Worm (Caenorhabditis elegans) whole organism, L3 larva: ENCODE results near the gene Y43C5A.2.

Source experiments
- ZK546.5 ChIP-seq: sonication (generic microtip); optimal IDR thresholded peaks from 2 replicates; lab custom pipeline; 2017; ENCODE audit warnings: missing biosample characterization, missing genetic modification characterization
- egl-27 ChIP-seq: sonication (generic microtip); optimal IDR thresholded peaks from 4 replicates; lab custom pipeline; 2017; ENCODE audit warnings: missing biosample characterization, missing genetic modification reagents, missing genetic modification characterization
- fos-1 ChIP-seq: fragments of 150-350 bp; optimal IDR thresholded peaks from 2 replicates; lab custom pipeline; 2014; ENCODE audit warnings: missing biosample characterization, missing genetic modification characterization
- jun-1 ChIP-seq: fragments of 150-350 bp; optimal IDR thresholded peaks from 2 replicates; lab custom pipeline; 2014; ENCODE audit warnings: missing biosample characterization, missing genetic modification reagents, missing genetic modification characterization
- lin-15B ChIP-seq: fragments of 150-350 bp; optimal IDR thresholded peaks from 2 replicates; lab custom pipeline; 2014; ENCODE audit warnings: missing biosample characterization, missing genetic modification characterization
- mdl-1 ChIP-seq: fragments of 150-350 bp; optimal IDR thresholded peaks from 2 replicates; lab custom pipeline; 2014; ENCODE audit warnings: missing biosample characterization, missing genetic modification characterization
- nhr-12 ChIP-seq: fragments of 150-350 bp; optimal IDR thresholded peaks from 2 replicates; lab custom pipeline; 2014; ENCODE audit warnings: missing biosample characterization, missing genetic modification characterization
- nhr-23 ChIP-seq: fragments of 150-350 bp; optimal IDR thresholded peaks from 2 replicates; lab custom pipeline; 2014; ENCODE audit warnings: missing biosample characterization, missing genetic modification reagents, missing genetic modification characterization
- pha-4 ChIP-seq: fragments of 150-350 bp; optimal IDR thresholded peaks from 2 replicates; lab custom pipeline; 2014; ENCODE audit warnings: missing biosample characterization, missing genetic modification reagents, missing genetic modification characterization
- skn-1 ChIP-seq: fragments of 150-350 bp; optimal IDR thresholded peaks from 2 replicates; lab custom pipeline; 2014; ENCODE audit warnings: missing biosample characterization, missing genetic modification characterization
- ztf-11 ChIP-seq: fragments of 150-350 bp; optimal IDR thresholded peaks from 2 replicates; lab custom pipeline; 2014; ENCODE audit warnings: missing biosample characterization, missing genetic modification characterization
- ztf-4 ChIP-seq: fragments of 150-350 bp; optimal IDR thresholded peaks from 2 replicates; lab custom pipeline; 2014; ENCODE audit warnings: missing biosample characterization, missing genetic modification characterization

DNA sequence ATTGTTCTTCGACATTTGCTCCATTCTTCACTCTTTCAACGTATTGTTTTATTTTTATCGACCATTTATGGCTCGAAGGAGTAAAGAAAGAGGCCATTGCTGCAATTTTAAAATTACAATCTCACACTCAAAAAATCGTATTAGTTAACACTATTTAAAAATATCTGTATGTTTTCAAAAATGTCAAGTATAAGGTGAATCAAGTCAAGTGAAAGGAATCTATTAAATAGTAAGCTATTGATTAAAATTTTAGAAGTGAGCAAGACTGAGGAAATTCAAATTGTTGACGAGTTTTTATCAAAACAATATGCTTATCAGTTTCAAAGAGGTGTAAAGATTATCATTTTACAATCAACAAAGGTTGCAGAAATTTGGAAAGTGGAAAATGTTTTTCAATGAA lies 37.2 kb upstream of the Y43C5A.2 start, which contains the start of gene F01G10.4:
- TF ChIP-seq egl-27 (tag; lab: Kevin White, UChicago) (no peak), lin-15B (tag; lab: Kevin White, UChicago) (no peak), ztf-4 (tag; lab: Kevin White, UChicago) (no peak), fos-1 (no peak), jun-1 (no peak), nhr-12 (tag; lab: Kevin White, UChicago) (no peak), nhr-23 (no peak), skn-1 (tag; lab: Kevin White, UChicago) (no peak), ztf-11 (tag; lab: Kevin White, UChicago) (no peak), mdl-1 (tag; lab: Kevin White, UChicago) (no peak), pha-4 (tag; lab: Kevin White, UChicago) (no peak), ZK546.5 (tag; lab: Kevin White, UChicago) (no peak)
